Worm (Caenorhabditis elegans): ENCODE results near the gene Y66D12A.7.

Gene Y66D12A.7

ce11 chrIII:11580428-11580885 lies at the start of gene Y66D12A.7:
Gene Y66D12A.7, minus strand, starts transcription at chrIII:11580478.
- no peak for TF ChIP-seq eyg-1 (tag; optimal IDR thresholded peaks at IDR 0.05)
- no peak for TF ChIP-seq che-1 (tag; optimal IDR thresholded peaks at IDR 0.05)
- TF ChIP-seq hlh-6 (tag; optimal IDR thresholded peaks at IDR 0.05) = no peak
- no peak for TF ChIP-seq ttx-3 (tag; optimal IDR thresholded peaks at IDR 0.05)
- no peak for TF ChIP-seq fkh-10 (GFP tag; optimal IDR thresholded peaks at IDR 0.05)
- TF ChIP-seq fax-1 (tag; optimal IDR thresholded peaks at IDR 0.05) = no peak
- TF ChIP-seq hlh-13 (GFP tag; optimal IDR thresholded peaks at IDR 0.05) = no peak
- no peak for TF ChIP-seq dve-1 (tag; optimal IDR thresholded peaks at IDR 0.05)
- TF ChIP-seq sdc-2 (tag; optimal IDR thresholded peaks at IDR 0.05) = no peak
- TF ChIP-seq pat-9 (tag; optimal IDR thresholded peaks at IDR 0.05) = no peak

- TF ChIP-seq nhr-232 (tag; optimal IDR thresholded peaks at IDR 0.05) = no peak
- TF ChIP-seq hlh-15 (tag; optimal IDR thresholded peaks at IDR 0.05) = no peak
- no peak for TF ChIP-seq ceh-9 (tag; optimal IDR thresholded peaks at IDR 0.05)
- TF ChIP-seq fax-1 (tag; optimal IDR thresholded peaks at IDR 0.05) = no peak
- no peak for TF ChIP-seq lim-6 (tag; optimal IDR thresholded peaks at IDR 0.05)
- no peak for TF ChIP-seq elt-2 (tag; optimal IDR thresholded peaks at IDR 0.05)
- no peak for TF ChIP-seq unc-55 (GFP tag; optimal IDR thresholded peaks at IDR 0.05)
Measured at ce11 chrIII:11629354-11629753, 49.1 kb upstream of the Y66D12A.7 start, which contains the start of gene Y66A7A.7. Gene Y66A7A.7, minus strand, starts transcription at chrIII:11629454.

- no peak for TF ChIP-seq ets-4 (tag; optimal IDR thresholded peaks at IDR 0.05)
- peak; percentile 30 for TF ChIP-seq mec-3 (tag; optimal IDR thresholded peaks at IDR 0.05; ENCODE audit: borderline replicate concordance)
Measured at ce11 chrIII:11627631-11628030, 47.4 kb upstream of the Y66D12A.7 start.

- TF ChIP-seq syd-9 (tag; optimal IDR thresholded peaks at IDR 0.05) (no peak), F13H6.1 (tag; optimal IDR thresholded peaks at IDR 0.05) (no peak), C38D4.7 (GFP tag; optimal IDR thresholded peaks at IDR 0.05) (no peak), ets-4 (tag; optimal IDR thresholded peaks at IDR 0.05) (no peak), eyg-1 (tag; optimal IDR thresholded peaks at IDR 0.05) (no peak), pros-1 (tag; optimal IDR thresholded peaks at IDR 0.05) (no peak), K02D7.2 (tag; optimal IDR thresholded peaks at IDR 0.05) (no peak), hlh-8 (tag; optimal IDR thresholded peaks at IDR 0.05) (no peak), madf-2 (tag; optimal IDR thresholded peaks at IDR 0.05) (no peak), sox-4 (tag; optimal IDR thresholded peaks at IDR 0.05) (no peak), mec-3 (tag; optimal IDR thresholded peaks at IDR 0.05; ENCODE audit: borderline replicate concordance) (no peak), ceh-22 (tag; optimal IDR thresholded peaks at IDR 0.05) (no peak), tbx-2 (tag; optimal IDR thresholded peaks at IDR 0.05) (no peak)
Measured at ce11 chrIII:11624838-11625292, 44.6 kb upstream of the Y66D12A.7 start, which contains the start of gene gly-8. Gene gly-8, plus strand, starts transcription at chrIII:11625242.

- TF ChIP-seq ceh-31 (tag; optimal IDR thresholded peaks at IDR 0.05) = no peak
- no peak for TF ChIP-seq sox-2 (GFP tag; IDR thresholded peaks at IDR 0.05)
- no peak for TF ChIP-seq gmeb-2 (tag; optimal IDR thresholded peaks at IDR 0.05)
- no peak for TF ChIP-seq elt-2 (tag; optimal IDR thresholded peaks at IDR 0.05)
- no peak for TF ChIP-seq ets-4 (tag; optimal IDR thresholded peaks at IDR 0.05)
- TF ChIP-seq fkh-10 (GFP tag; optimal IDR thresholded peaks at IDR 0.05) = no peak
- TF ChIP-seq unc-42 (tag; optimal IDR thresholded peaks at IDR 0.05) = no peak
- no peak for TF ChIP-seq tbx-2 (tag; optimal IDR thresholded peaks at IDR 0.05)
- no peak for TF ChIP-seq ceh-45 (GFP tag; IDR thresholded peaks at IDR 0.05)
- TF ChIP-seq fax-1 (tag; optimal IDR thresholded peaks at IDR 0.05) = no peak
- no peak for TF ChIP-seq rnt-1 (tag; optimal IDR thresholded peaks at IDR 0.05)
- TF ChIP-seq dmd-4 (tag; optimal IDR thresholded peaks at IDR 0.05; ENCODE audit: borderline replicate concordance) = no peak
- no peak for TF ChIP-seq lin-11 (tag; optimal IDR thresholded peaks at IDR 0.05)
- no peak for TF ChIP-seq hlh-8 (tag; optimal IDR thresholded peaks at IDR 0.05)
- no peak for TF ChIP-seq ceh-19 (GFP tag; optimal IDR thresholded peaks at IDR 0.05)
Measured at ce11 chrIII:11616446-11616845, 36.2 kb upstream of the Y66D12A.7 start, which contains the start of gene ceh-91. Gene ceh-91, plus strand, starts transcription at chrIII:11616746.
